Worm (Caenorhabditis elegans) whole organism, L4/young adult: ENCODE results near the gene sri-29.

Experiments
- W03F9.2 ChIP-seq: fragments of 150-350 bp; optimal IDR thresholded peaks from 2 replicates; lab custom pipeline; 2014; ENCODE audit warnings: missing biosample characterization, missing genetic modification characterization
- dao-5 ChIP-seq: sonication (generic microtip); optimal IDR thresholded peaks from 2 replicates; lab custom pipeline; 2016; ENCODE audit warnings: missing genotype, missing genetic modification characterization, moderate library complexity, missing compliant biosample characterization
- him-1 ChIP-seq: sonication (generic microtip); optimal IDR thresholded peaks from 2 replicates; lab custom pipeline; 2016; ENCODE audit warnings: missing genotype, missing genetic modification reagents, missing genetic modification characterization, missing compliant biosample characterization

sri-29 gene

ce11 chrII:3044023-3044422, at the start of gene sri-29:
sri-29 (plus strand) TSS chrII:3044323.
- TF ChIP-seq him-1 (tag; lab: Kevin White, UChicago): no peak
- no peak for TF ChIP-seq W03F9.2
- TF ChIP-seq dao-5: no peak

ce11 chrII:2994590-2995392, 49.3 kb upstream of the sri-29 start:
- TF ChIP-seq him-1 (tag; lab: Kevin White, UChicago): no peak
- TF ChIP-seq W03F9.2: no peak
- no peak for TF ChIP-seq dao-5

- TF ChIP-seq him-1 (tag; lab: Kevin White, UChicago): no peak
- no peak for TF ChIP-seq W03F9.2
- no peak for TF ChIP-seq dao-5
Measured at ce11 chrII:2996721-2997120, 47.4 kb upstream of the sri-29 start, which contains the start of gene lido-8. lido-8 (plus strand) TSS chrII:2997021.

ce11 chrII:2997828-2998441, 46.2 kb upstream of the sri-29 start:
- TF ChIP-seq W03F9.2: no peak
- no peak for TF ChIP-seq dao-5
- no peak for TF ChIP-seq him-1 (tag; lab: Kevin White, UChicago)

- no peak for TF ChIP-seq dao-5
- no peak for TF ChIP-seq him-1 (tag; lab: Kevin White, UChicago)
- no peak for TF ChIP-seq W03F9.2
Measured at ce11 chrII:3000535-3001264, 43.4 kb upstream of the sri-29 start, which contains the start of gene lido-9. lido-9 (plus strand) TSS chrII:3000768.

ce11 chrII:3002211-3002610, 41.9 kb upstream of the sri-29 start, which contains the start of gene lido-10:
lido-10 (plus strand) TSS chrII:3002511.
- TF ChIP-seq dao-5 (no peak), him-1 (tag; lab: Kevin White, UChicago) (no peak), W03F9.2 (no peak)

ce11 chrII:3003667-3004066, 40.5 kb upstream of the sri-29 start, which contains the start of gene lido-11:
lido-11 (plus strand) TSS chrII:3003967.
- no peak for TF ChIP-seq W03F9.2

- TF ChIP-seq W03F9.2 (no peak), dao-5 (no peak), him-1 (tag; lab: Kevin White, UChicago) (no peak)
Measured at ce11 chrII:3005499-3005898, 38.6 kb upstream of the sri-29 start, which contains the start of gene lido-12. lido-12 (plus strand) TSS chrII:3005799.

ce11 chrII:3008400-3008799, 35.7 kb upstream of the sri-29 start, which contains the start of gene sdz-5:
sdz-5 (plus strand) TSS chrII:3008700.
- TF ChIP-seq W03F9.2: no peak
- no peak for TF ChIP-seq him-1 (tag; lab: Kevin White, UChicago)
- no peak for TF ChIP-seq dao-5

- TF ChIP-seq dao-5: no peak
- TF ChIP-seq W03F9.2: no peak
- TF ChIP-seq him-1 (tag; lab: Kevin White, UChicago): no peak
Measured at ce11 chrII:3012133-3012532, 32.0 kb upstream of the sri-29 start, which contains the start of gene C41H7.9. C41H7.9 (minus strand) TSS chrII:3012233.

ce11 chrII:3014196-3014849, 29.8 kb upstream of the sri-29 start, which contains the start of gene C41H7.2:
C41H7.2 (plus strand) TSS chrII:3014817.
- TF ChIP-seq him-1 (tag; lab: Kevin White, UChicago) (no peak), dao-5 (no peak), W03F9.2 (no peak)

- TF ChIP-seq him-1 (tag; lab: Kevin White, UChicago) (no peak), dao-5 (no peak), W03F9.2 (no peak)
Measured at ce11 chrII:3019807-3020206, 24.3 kb upstream of the sri-29 start, which contains the start of gene clec-3. clec-3 (minus strand) TSS chrII:3019907.

ce11 chrII:3020899-3021298, 23.2 kb upstream of the sri-29 start:
- TF ChIP-seq W03F9.2 (no peak), him-1 (tag; lab: Kevin White, UChicago) (no peak), dao-5 (no peak)
